Worm (Caenorhabditis elegans) whole organism, late embryonic: Measurements from ENCODE around the gene F07F6.1.

ENCODE experiments used
- ahr-1 ChIP-seq: sonication (generic microtip); optimal IDR thresholded peaks from 2 replicates; lab custom pipeline; 2016; ENCODE audit warnings: missing genetic modification characterization, missing compliant biosample characterization
- ama-1 ChIP-seq: fragments of 150-350 bp; optimal IDR thresholded peaks from 2 replicates; lab custom pipeline; 2014
- ceh-9 ChIP-seq: sonication (generic microtip); optimal IDR thresholded peaks from 2 replicates; lab custom pipeline; 2016; ENCODE audit warnings: mild to moderate bottlenecking, missing genetic modification characterization, inconsistent platforms, missing compliant biosample characterization
- dve-1 ChIP-seq: sonication (generic microtip); optimal IDR thresholded peaks from 2 replicates; lab custom pipeline; 2017; ENCODE audit warnings: antibody characterized with exemption, mild to moderate bottlenecking, missing genetic modification characterization, missing compliant biosample characterization
- madf-2 ChIP-seq: sonication (generic microtip); optimal IDR thresholded peaks from 2 replicates; lab custom pipeline; 2017; ENCODE audit warnings: missing genetic modification characterization, missing compliant biosample characterization
- nfya-1 ChIP-seq: sonication (generic microtip); optimal IDR thresholded peaks from 2 replicates; lab custom pipeline; 2017; ENCODE audit warnings: missing genetic modification characterization, mild to moderate bottlenecking, missing compliant biosample characterization, antibody characterized with exemption, moderate library complexity
- nhr-11 ChIP-seq: fragments of 150-350 bp; optimal IDR thresholded peaks from 2 replicates; lab custom pipeline; 2014; ENCODE audit warnings: missing biosample characterization, missing genetic modification characterization
- pqm-1 ChIP-seq: sonication (generic microtip); optimal IDR thresholded peaks from 2 replicates; lab custom pipeline; 2016; ENCODE audit warnings: missing genetic modification characterization, missing compliant biosample characterization
- ref-2 ChIP-seq: sonication (generic microtip); optimal IDR thresholded peaks from 2 replicates; lab custom pipeline; 2016; ENCODE audit warnings: missing genetic modification characterization, missing compliant biosample characterization
- tbx-2 ChIP-seq: sonication (generic microtip); optimal IDR thresholded peaks from 2 replicates; lab custom pipeline; 2016; ENCODE audit warnings: missing genetic modification characterization, missing compliant biosample characterization

- TF ChIP-seq ceh-9 (tag; lab: Kevin White, UChicago), result no peak
- TF ChIP-seq pqm-1 (tag; lab: Kevin White, UChicago), result no peak
- no peak for TF ChIP-seq ahr-1 (tag; lab: Kevin White, UChicago)
- no peak for TF ChIP-seq nhr-11 (tag; lab: Kevin White, UChicago)
- no peak for TF ChIP-seq tbx-2 (tag; lab: Kevin White, UChicago)
- no peak for TF ChIP-seq madf-2 (tag; lab: Kevin White, UChicago)
- TF ChIP-seq ref-2 (tag; lab: Kevin White, UChicago), result no peak
- no peak for TF ChIP-seq nfya-1 (tag; lab: Kevin White, UChicago)
- no peak for TF ChIP-seq ama-1 (lab: Kevin White, UChicago)
- no peak for TF ChIP-seq dve-1 (tag; lab: Kevin White, UChicago)
Observed at ce11 chrII:5426470-5426869, 11.2 kb upstream of the F07F6.1 start.
